Fruit fly (Drosophila melanogaster) whole organism, adult: Measurements from ENCODE around the gene CG5506.

Experiments
- CG11617 ChIP-seq: fragments of 200-800 bp; sonication (Bioruptor generic); optimal IDR thresholded peaks from 2 replicates; lab custom pipeline; 2017; ENCODE audit warnings: mild to moderate bottlenecking, missing biosample characterization, missing genetic modification reagents, missing genetic modification characterization
- CG12768 ChIP-seq: fragments of 200-800 bp; sonication (Bioruptor generic); optimal IDR thresholded peaks from 2 replicates; lab custom pipeline; 2017; ENCODE audit warnings: missing biosample characterization, missing genetic modification characterization, mild to moderate bottlenecking, moderate library complexity, missing genetic modification reagents
- CG14711 ChIP-seq: fragments of 200-800 bp; sonication (Bioruptor generic); optimal IDR thresholded peaks from 2 replicates; lab custom pipeline; 2018; ENCODE audit warnings: missing biosample characterization, mild to moderate bottlenecking, missing genetic modification characterization, moderate library complexity
- CG1620 ChIP-seq: fragments of 200-800 bp; sonication (Bioruptor generic); optimal IDR thresholded peaks from 2 replicates; lab custom pipeline; 2016; ENCODE audit warnings: missing biosample characterization, missing genetic modification characterization
- CG33017 ChIP-seq: fragments of 200-800 bp; sonication (Bioruptor generic); optimal IDR thresholded peaks from 2 replicates; lab custom pipeline; 2018; ENCODE audit warnings: missing biosample characterization, mild to moderate bottlenecking, missing genetic modification characterization, moderate library complexity
- CG5204 ChIP-seq: fragments of 200-800 bp; sonication (Bioruptor generic); optimal IDR thresholded peaks from 2 replicates; lab custom pipeline; 2016; ENCODE audit warnings: missing biosample characterization, missing genetic modification characterization
- CG7045 ChIP-seq: fragments of 200-800 bp; sonication (Bioruptor generic); optimal IDR thresholded peaks from 2 replicates; lab custom pipeline; 2017; ENCODE audit warnings: missing biosample characterization, mild to moderate bottlenecking, missing genetic modification characterization
- CG7101 ChIP-seq: fragments of 200-800 bp; sonication (Bioruptor generic); optimal IDR thresholded peaks from 2 replicates; lab custom pipeline; 2018; ENCODE audit warnings: missing biosample characterization, mild to moderate bottlenecking, missing genetic modification characterization, moderate library complexity
- Clk ChIP-seq: fragments of 200-800 bp; sonication (Bioruptor generic); optimal IDR thresholded peaks from 2 replicates; lab custom pipeline; 2017; ENCODE audit warnings: missing biosample characterization, missing genetic modification characterization
- Crg-1 ChIP-seq: fragments of 200-800 bp; sonication (Bioruptor generic); optimal IDR thresholded peaks from 2 replicates; lab custom pipeline; 2016; ENCODE audit warnings: missing biosample characterization, missing genetic modification characterization
- Hr96 ChIP-seq: fragments of 200-800 bp; sonication (Bioruptor generic); optimal IDR thresholded peaks from 2 replicates; lab custom pipeline; 2016; ENCODE audit warnings: missing biosample characterization, missing genetic modification characterization
- Mnt ChIP-seq: fragments of 200-800 bp; sonication (Bioruptor generic); optimal IDR thresholded peaks from 2 replicates; lab custom pipeline; 2016; ENCODE audit warnings: missing biosample characterization, mild to moderate bottlenecking, missing genetic modification characterization
- bab1 ChIP-seq: fragments of 200-800 bp; sonication (Bioruptor generic); optimal IDR thresholded peaks from 3 replicates; lab custom pipeline; 2019; ENCODE audit warnings: missing biosample characterization, mild to moderate bottlenecking, missing genetic modification characterization, moderate library complexity
- cic ChIP-seq: fragments of 200-800 bp; sonication (Bioruptor generic); optimal IDR thresholded peaks from 2 replicates; lab custom pipeline; 2017; ENCODE audit warnings: missing biosample characterization, mild to moderate bottlenecking, missing genetic modification characterization, moderate library complexity
- cnc ChIP-seq, 2 experiments: fragments of >200 bp; optimal IDR thresholded peaks; 2 replicates each; lab custom pipeline; 2017
- kay ChIP-seq: fragments of 200-800 bp; sonication (Bioruptor generic); peaks from one replicate; lab custom pipeline; 2016; ENCODE audit warnings: missing biosample characterization, missing genetic modification characterization, borderline replicate concordance
- ovo ChIP-seq: fragments of 200-800 bp; sonication (Bioruptor generic); optimal IDR thresholded peaks from 2 replicates; lab custom pipeline; 2016; ENCODE audit warnings: missing biosample characterization, missing genetic modification characterization
- pad ChIP-seq: fragments of 200-800 bp; sonication (Bioruptor generic); optimal IDR thresholded peaks from 3 replicates; lab custom pipeline; 2017; ENCODE audit warnings: missing biosample characterization, missing genetic modification characterization, mild to moderate bottlenecking, moderate library complexity, missing genetic modification reagents
- tj ChIP-seq: fragments of 200-800 bp; sonication (Bioruptor generic); optimal IDR thresholded peaks from 3 replicates; lab custom pipeline; 2017; ENCODE audit warnings: missing biosample characterization, mild to moderate bottlenecking, missing genetic modification characterization, moderate library complexity
- toe ChIP-seq: fragments of 200-800 bp; sonication (Bioruptor generic); optimal IDR thresholded peaks from 2 replicates; lab custom pipeline; 2016; ENCODE audit warnings: missing biosample characterization, missing genetic modification characterization

The CG5506 gene

dm6 chr3L:17926575-17927276, 42.5 kb upstream of the CG5506 start:
- TF ChIP-seq tj (GFP tag; lab: Kevin White, UChicago) (no peak), CG1620 (GFP tag; lab: Kevin White, UChicago) (no peak), CG12768 (GFP tag; lab: Kevin White, UChicago) (no peak)

DNA sequence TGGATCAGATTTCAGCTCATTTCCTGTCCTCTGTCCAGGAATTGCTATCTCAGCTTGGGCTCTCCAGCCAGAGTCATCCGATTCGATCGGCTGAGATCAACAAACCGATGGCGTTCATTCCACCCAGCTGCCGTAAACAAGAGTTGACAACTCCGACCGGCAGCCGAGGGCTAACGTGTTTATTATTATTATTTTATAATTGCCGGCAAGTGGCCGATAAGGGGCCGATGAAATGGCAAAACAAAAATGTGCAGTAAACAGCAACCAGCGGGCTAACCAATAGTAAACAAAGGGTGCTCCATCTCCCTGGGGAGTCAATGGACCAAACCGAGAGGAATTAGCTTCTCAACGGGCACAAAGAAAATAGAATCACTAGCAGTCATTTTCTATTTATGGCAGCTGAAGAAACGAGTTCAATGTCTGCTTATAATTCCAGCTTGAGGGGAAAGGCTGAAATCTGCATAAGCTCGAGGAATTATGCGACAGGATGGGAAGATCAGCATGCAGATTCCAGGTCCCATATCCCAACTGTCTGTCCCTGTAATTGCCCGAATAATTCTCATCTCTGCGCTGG, 41.1 kb upstream of the CG5506 start:
- TF ChIP-seq CG12768 (GFP tag; lab: Kevin White, UChicago): no peak
- peak; percentile 22 for TF ChIP-seq tj (GFP tag; lab: Kevin White, UChicago)

dm6 chr3L:17924005-17924755, 40.0 kb upstream of the CG5506 start:
- TF ChIP-seq tj (GFP tag; lab: Kevin White, UChicago): peak; percentile 17
- TF ChIP-seq Clk (GFP tag; lab: Kevin White, UChicago): no peak
- no peak for TF ChIP-seq CG1620 (GFP tag; lab: Kevin White, UChicago)
- no peak for TF ChIP-seq cic (GFP tag; lab: Kevin White, UChicago)

DNA sequence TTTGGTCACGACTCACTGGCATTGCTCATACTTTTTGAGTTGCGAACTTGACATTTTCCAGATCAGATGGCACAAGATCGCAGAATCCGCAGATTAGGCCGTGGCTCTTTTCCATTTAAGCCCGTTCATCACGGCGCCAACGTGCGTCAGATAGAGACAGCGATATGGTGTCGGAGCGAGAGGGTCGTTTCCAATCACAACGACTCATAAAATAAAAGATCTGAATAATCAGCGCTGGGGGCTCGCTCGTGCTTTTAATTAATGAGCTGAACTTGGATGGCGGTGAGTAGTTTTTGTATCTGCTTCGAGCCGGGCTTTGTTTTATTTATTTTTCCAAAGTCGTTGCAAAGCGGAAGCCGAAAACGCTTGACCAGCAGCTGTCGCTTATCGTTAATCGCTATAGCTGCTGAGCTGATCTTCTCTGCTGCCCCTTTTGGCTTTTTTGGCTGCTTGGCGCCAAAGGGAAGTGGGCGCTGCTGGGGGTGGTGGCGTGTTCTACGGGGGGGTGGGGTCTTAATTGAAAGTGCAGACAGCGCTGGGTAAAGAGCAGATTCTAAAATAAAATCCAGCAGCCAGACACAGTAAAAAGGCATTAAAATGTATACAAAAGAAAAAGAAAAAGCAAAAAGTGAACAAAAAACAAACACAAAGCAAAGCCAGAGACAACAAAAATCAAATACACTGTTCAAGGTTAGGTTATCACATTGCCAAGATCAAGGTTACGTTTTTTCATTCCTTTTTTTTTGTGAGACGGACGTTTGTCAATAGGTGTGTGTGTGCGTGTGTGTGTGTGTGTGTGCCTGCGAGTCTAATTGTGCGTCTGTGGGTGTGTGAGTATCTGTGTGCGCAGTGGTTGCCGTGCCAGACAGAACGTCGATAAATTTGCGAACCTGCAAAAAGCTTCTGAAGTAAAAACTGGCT, 38.3 kb upstream of the CG5506 start:
- TF ChIP-seq cnc (optimal IDR thresholded peaks at IDR 0.05; lab: Kevin White, UChicago) (peak in 1 of 2 experiments; percentile 21), Hr96 (no peak), tj (GFP tag; lab: Kevin White, UChicago) (peak; percentile 47)

dm6 chr3L:17921462-17921861, 37.3 kb upstream of the CG5506 start:
- TF ChIP-seq Clk (GFP tag; lab: Kevin White, UChicago) (no peak), kay (GFP tag; lab: Kevin White, UChicago) (peak; percentile 32)

- TF ChIP-seq CG11617 (GFP tag; lab: Kevin White, UChicago) (no peak), Clk (GFP tag; lab: Kevin White, UChicago) (no peak), CG14711 (tag; lab: Kevin White, UChicago) (peak; percentile 40), Crg-1 (GFP tag; lab: Kevin White, UChicago) (no peak), CG7045 (GFP tag; lab: Kevin White, UChicago) (no peak), CG33017 (peak; percentile 72), kay (GFP tag; lab: Kevin White, UChicago) (no peak), pad (no peak), Mnt (GFP tag; lab: Kevin White, UChicago) (no peak), bab1 (GFP tag; lab: Kevin White, UChicago) (no peak), cnc (optimal IDR thresholded peaks at IDR 0.05; lab: Kevin White, UChicago) (no peak), CG5204 (no peak), Hr96 (no peak), CG1620 (GFP tag; lab: Kevin White, UChicago) (no peak), CG12768 (GFP tag; lab: Kevin White, UChicago) (peak; percentile 53), tj (GFP tag; lab: Kevin White, UChicago) (peak; percentile 17), ovo (GFP tag; lab: Kevin White, UChicago) (no peak), cic (GFP tag; lab: Kevin White, UChicago) (no peak), CG7101 (tag; lab: Kevin White, UChicago) (peak; percentile 20), toe (no peak)
Measured at dm6 chr3L:17917687-17918434, 33.7 kb upstream of the CG5506 start.
